Worm (Caenorhabditis elegans) whole organism, L2 larva: ENCODE data around the gene lgc-41.

ENCODE experiments used
- C34F6.9 ChIP-seq: fragments of 150-350 bp; optimal IDR thresholded peaks from 2 replicates; lab custom pipeline; 2014; ENCODE audit warnings: missing biosample characterization, missing genetic modification characterization
- F13H6.1 ChIP-seq: sonication (generic microtip); optimal IDR thresholded peaks from 2 replicates; lab custom pipeline; 2016; ENCODE audit warnings: missing genetic modification characterization, missing compliant biosample characterization
- R02D3.7 ChIP-seq: fragments of 150-350 bp; optimal IDR thresholded peaks from 2 replicates; lab custom pipeline; 2014; ENCODE audit warnings: missing biosample characterization, missing genetic modification characterization
- Y55F3AM.14 ChIP-seq: fragments of 200-800 bp; sonication (Bioruptor generic); optimal IDR thresholded peaks from 2 replicates; lab custom pipeline; 2018; ENCODE audit warnings: mild to moderate bottlenecking, missing genetic modification characterization, missing compliant biosample characterization
- ZK546.5 ChIP-seq: sonication (generic microtip); optimal IDR thresholded peaks from 2 replicates; lab custom pipeline; 2017; ENCODE audit warnings: missing biosample characterization, missing genetic modification characterization
- alr-1 ChIP-seq: fragments of 150-350 bp; optimal IDR thresholded peaks from 2 replicates; lab custom pipeline; 2014; ENCODE audit warnings: missing biosample characterization, missing genetic modification characterization
- aly-2 ChIP-seq: fragments of 150-350 bp; optimal IDR thresholded peaks from 2 replicates; lab custom pipeline; 2014; ENCODE audit warnings: missing biosample characterization, missing genetic modification characterization
- ama-1 ChIP-seq: fragments of 150-350 bp; optimal IDR thresholded peaks from 2 replicates; lab custom pipeline; 2018; ENCODE audit warnings: inconsistent platforms
- blmp-1 ChIP-seq: sonication (generic microtip); optimal IDR thresholded peaks from 2 replicates; lab custom pipeline; 2017; ENCODE audit warnings: missing genetic modification characterization, mild to moderate bottlenecking, missing compliant biosample characterization, antibody characterized with exemption, moderate library complexity; ENCODE audit not compliant: insufficient read depth
- ceh-16 ChIP-seq: fragments of 150-350 bp; optimal IDR thresholded peaks from 2 replicates; lab custom pipeline; 2014; ENCODE audit warnings: missing biosample characterization, missing genetic modification characterization
- ceh-82 ChIP-seq: fragments of 150-350 bp; optimal IDR thresholded peaks from 2 replicates; lab custom pipeline; 2014; ENCODE audit warnings: missing biosample characterization, missing genetic modification characterization
- crh-2 ChIP-seq: sonication (generic microtip); optimal IDR thresholded peaks from 2 replicates; lab custom pipeline; 2017; ENCODE audit warnings: missing biosample characterization, missing genetic modification characterization
- dmd-4 ChIP-seq: sonication (generic microtip); optimal IDR thresholded peaks from 2 replicates; lab custom pipeline; 2017; ENCODE audit warnings: missing biosample characterization, missing genetic modification characterization
- egl-27 ChIP-seq: sonication (generic microtip); optimal IDR thresholded peaks from 3 replicates; lab custom pipeline; 2017; ENCODE audit warnings: missing biosample characterization, missing genetic modification reagents, missing genetic modification characterization
- elt-1 ChIP-seq: fragments of 150-350 bp; optimal IDR thresholded peaks from 2 replicates; lab custom pipeline; 2014; ENCODE audit warnings: missing biosample characterization, missing genetic modification characterization
- elt-3 ChIP-seq: sonication (generic microtip); optimal IDR thresholded peaks from 2 replicates; lab custom pipeline; 2017; ENCODE audit warnings: missing biosample characterization, missing genetic modification characterization
- fos-1 ChIP-seq: fragments of 150-350 bp; optimal IDR thresholded peaks from 2 replicates; lab custom pipeline; 2014; ENCODE audit warnings: missing biosample characterization, missing genetic modification characterization
- gmeb-1 ChIP-seq: fragments of 150-350 bp; optimal IDR thresholded peaks from 2 replicates; lab custom pipeline; 2014; ENCODE audit warnings: missing biosample characterization, missing genetic modification characterization
- lin-11 ChIP-seq: fragments of 150-350 bp; sonication (generic microtip); optimal IDR thresholded peaks from 2 replicates; lab custom pipeline; 2014; ENCODE audit warnings: missing biosample characterization, missing genetic modification characterization, inconsistent platforms, mixed read lengths
- lin-13 ChIP-seq: fragments of 150-350 bp; optimal IDR thresholded peaks from 2 replicates; lab custom pipeline; 2014; ENCODE audit warnings: missing biosample characterization, missing genetic modification reagents, missing genetic modification characterization
- lin-39 ChIP-seq: fragments of 150-350 bp; optimal IDR thresholded peaks from 2 replicates; lab custom pipeline; 2014; ENCODE audit warnings: missing biosample characterization, missing genetic modification reagents, missing genetic modification characterization
- lsy-2 ChIP-seq, 2 experiments: fragments of 150-350 bp in 1 of 2; sonication (generic microtip) in 1 of 2; optimal IDR thresholded peaks; 2 replicates each; lab custom pipeline; 2014 to 2017; ENCODE audit warnings: missing biosample characterization in 2 of 2, missing genetic modification characterization in 2 of 2
- mab-5 ChIP-seq: fragments of 150-350 bp; optimal IDR thresholded peaks from 2 replicates; lab custom pipeline; 2014; ENCODE audit warnings: missing biosample characterization, missing genetic modification characterization
- mbf-1 ChIP-seq: sonication (generic microtip); optimal IDR thresholded peaks from 2 replicates; lab custom pipeline; 2017; ENCODE audit warnings: missing biosample characterization, missing genetic modification characterization
- mdl-1 ChIP-seq, 2 experiments: fragments of 150-350 bp in 1 of 2; sonication (generic microtip) in 1 of 2; optimal IDR thresholded peaks; 2 replicates each; lab custom pipeline; 2017; ENCODE audit warnings: missing biosample characterization in 2 of 2, missing genetic modification characterization in 2 of 2
- nhr-10 ChIP-seq: sonication (generic microtip); optimal IDR thresholded peaks from 2 replicates; lab custom pipeline; 2017; ENCODE audit warnings: missing biosample characterization, missing genetic modification characterization
- nhr-11 ChIP-seq: fragments of 150-350 bp; optimal IDR thresholded peaks from 2 replicates; lab custom pipeline; 2014; ENCODE audit warnings: missing biosample characterization, missing genetic modification characterization
- nhr-12 ChIP-seq: fragments of 150-350 bp; optimal IDR thresholded peaks from 2 replicates; lab custom pipeline; 2014; ENCODE audit warnings: missing biosample characterization, missing genetic modification characterization
- nhr-129 ChIP-seq: fragments of 150-350 bp; optimal IDR thresholded peaks from 2 replicates; lab custom pipeline; 2014; ENCODE audit warnings: missing biosample characterization, missing genetic modification characterization
- nhr-21 ChIP-seq: fragments of 150-350 bp; optimal IDR thresholded peaks from 2 replicates; lab custom pipeline; 2014; ENCODE audit warnings: missing biosample characterization, missing genetic modification characterization
- nhr-23 ChIP-seq: fragments of 150-350 bp; optimal IDR thresholded peaks from 2 replicates; lab custom pipeline; 2014; ENCODE audit warnings: missing biosample characterization, missing genetic modification reagents, missing genetic modification characterization
- nhr-237 ChIP-seq: fragments of 150-350 bp; optimal IDR thresholded peaks from 2 replicates; lab custom pipeline; 2014; ENCODE audit warnings: missing biosample characterization, missing genetic modification characterization
- nhr-25 ChIP-seq: fragments of 150-350 bp; sonication (generic microtip); optimal IDR thresholded peaks from 3 replicates; lab custom pipeline; 2014; ENCODE audit warnings: missing biosample characterization, missing genetic modification characterization
- nhr-6 ChIP-seq: fragments of 150-350 bp; optimal IDR thresholded peaks from 2 replicates; lab custom pipeline; 2014; ENCODE audit warnings: missing biosample characterization, missing genetic modification characterization
- nhr-77 ChIP-seq: fragments of 150-350 bp; optimal IDR thresholded peaks from 2 replicates; lab custom pipeline; 2014; ENCODE audit warnings: missing biosample characterization, missing genetic modification characterization
- peb-1 ChIP-seq: fragments of 150-350 bp; optimal IDR thresholded peaks from 2 replicates; lab custom pipeline; 2014; ENCODE audit warnings: missing biosample characterization, missing genetic modification characterization
- sem-4 ChIP-seq: fragments of 150-350 bp; optimal IDR thresholded peaks from 2 replicates; lab custom pipeline; 2014; ENCODE audit warnings: missing biosample characterization, missing genetic modification reagents, missing genetic modification characterization
- skn-1 ChIP-seq: sonication (generic microtip); optimal IDR thresholded peaks from 2 replicates; lab custom pipeline; 2017; ENCODE audit warnings: missing biosample characterization, missing genetic modification characterization
- sma-3 ChIP-seq: sonication (generic microtip); optimal IDR thresholded peaks from 2 replicates; lab custom pipeline; 2016; ENCODE audit warnings: missing genetic modification reagents, missing genetic modification characterization, missing compliant biosample characterization
- sma-9 ChIP-seq, 2 experiments: fragments of 150-350 bp in 1 of 2; sonication (generic microtip) in 1 of 2; optimal IDR thresholded peaks; 2 replicates each; lab custom pipeline; 2014 to 2016; ENCODE audit warnings: missing genetic modification characterization in 2 of 2, mild to moderate bottlenecking in 1 of 2, missing biosample characterization in 1 of 2, missing compliant biosample characterization in 1 of 2, missing genetic modification reagents in 1 of 2, moderate library complexity in 1 of 2
- snpc-4 ChIP-seq: fragments of 150-350 bp; optimal IDR thresholded peaks from 2 replicates; lab custom pipeline; 2014; ENCODE audit warnings: missing biosample characterization, missing genetic modification characterization
- unc-39 ChIP-seq: fragments of 150-350 bp; optimal IDR thresholded peaks from 2 replicates; lab custom pipeline; 2014; ENCODE audit warnings: missing biosample characterization, missing genetic modification characterization
- unc-55 ChIP-seq: fragments of 150-350 bp; sonication (generic microtip); optimal IDR thresholded peaks from 3 replicates; lab custom pipeline; 2014; ENCODE audit warnings: missing biosample characterization, missing genetic modification reagents, missing genetic modification characterization
- unc-62 ChIP-seq: fragments of 150-350 bp; optimal IDR thresholded peaks from 2 replicates; lab custom pipeline; 2014; ENCODE audit warnings: missing biosample characterization, missing genetic modification reagents, missing genetic modification characterization
- zag-1 ChIP-seq: fragments of 150-350 bp; optimal IDR thresholded peaks from 2 replicates; lab custom pipeline; 2014; ENCODE audit warnings: missing biosample characterization, missing genetic modification characterization
- ztf-1 ChIP-seq: fragments of 200-800 bp; sonication (Bioruptor generic); conservative IDR thresholded peaks from 2 replicates; pipeline ENCODE4 v1.3.6; 2022; ENCODE audit warnings: missing genetic modification characterization, missing compliant biosample characterization
- ztf-11 ChIP-seq: sonication (generic microtip); optimal IDR thresholded peaks from 2 replicates; lab custom pipeline; 2017; ENCODE audit warnings: missing biosample characterization, missing genetic modification characterization
- ztf-4 ChIP-seq: fragments of 150-350 bp; optimal IDR thresholded peaks from 2 replicates; lab custom pipeline; 2014; ENCODE audit warnings: missing biosample characterization, missing genetic modification characterization

Gene lgc-41

DNA sequence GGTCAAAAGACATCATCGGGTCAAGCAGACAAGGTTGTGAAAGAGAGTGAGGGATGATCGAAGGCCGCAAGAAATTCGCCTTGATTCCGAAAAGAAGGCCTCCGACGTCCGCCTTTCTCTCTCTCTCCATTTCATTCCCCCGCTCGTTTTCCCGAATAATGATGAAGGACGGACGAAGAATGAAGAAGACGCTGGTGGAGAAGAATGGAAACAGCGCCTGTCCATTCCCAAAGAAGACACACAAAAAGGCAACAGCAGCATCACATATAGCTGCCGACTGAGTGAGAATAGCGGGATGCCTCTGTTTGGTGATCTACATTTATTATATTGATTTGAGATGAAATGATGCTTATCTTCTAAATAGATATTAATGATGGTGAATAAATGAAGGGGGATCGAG is 24.9 kb upstream of the lgc-41 start:
- TF ChIP-seq nhr-25 (tag; lab: Kevin White, UChicago) (peak; percentile 20), fos-1 (tag; lab: Kevin White, UChicago) (peak; percentile 21), ztf-4 (tag; lab: Kevin White, UChicago) (no peak), nhr-10 (tag; lab: Kevin White, UChicago) (no peak), crh-2 (tag; lab: Kevin White, UChicago) (no peak), nhr-129 (peak; percentile 1), aly-2 (tag; lab: Kevin White, UChicago) (no peak), nhr-11 (tag; lab: Kevin White, UChicago) (no peak)

DNA sequence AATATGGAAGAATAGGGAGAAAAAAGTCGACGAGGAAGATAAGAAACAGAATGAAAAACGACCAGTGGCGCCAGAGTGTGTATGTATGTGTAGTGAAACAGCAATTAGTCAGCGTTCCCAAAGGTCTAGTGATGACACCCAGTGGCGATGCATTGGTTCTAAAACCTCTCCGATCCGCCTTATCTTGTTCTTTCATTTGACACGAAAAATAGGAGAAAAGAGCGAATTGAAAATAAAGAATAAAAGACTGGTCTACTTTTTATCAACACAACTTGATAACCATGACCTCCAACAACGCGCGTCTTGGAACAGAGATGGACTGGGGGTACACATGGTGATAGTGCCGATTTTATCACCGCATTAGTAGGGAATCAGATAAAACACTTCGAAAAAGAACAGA is 23.2 kb upstream of the lgc-41 start:
- TF ChIP-seq skn-1 (tag; lab: Kevin White, UChicago) (no peak), crh-2 (tag; lab: Kevin White, UChicago) (peak; percentile 2), zag-1 (no peak), nhr-10 (tag; lab: Kevin White, UChicago) (no peak), ZK546.5 (tag; lab: Kevin White, UChicago) (no peak), ama-1 (no peak), lsy-2 (tag; optimal IDR thresholded peaks at IDR 0.05; lab: Kevin White, UChicago) (peak in 1 of 2 experiments; percentile 26), ztf-4 (tag; lab: Kevin White, UChicago) (no peak), lin-13 (GFP tag; lab: Kevin White, UChicago) (no peak), nhr-77 (tag; lab: Kevin White, UChicago) (no peak), nhr-6 (tag; lab: Kevin White, UChicago) (no peak), fos-1 (tag; lab: Kevin White, UChicago) (peak; percentile 76), snpc-4 (no peak), nhr-11 (tag; lab: Kevin White, UChicago) (no peak), C34F6.9 (tag; lab: Kevin White, UChicago) (no peak), nhr-23 (tag; lab: Kevin White, UChicago) (no peak), sma-3 (GFP tag; lab: Kevin White, UChicago) (peak; percentile 11), mdl-1 (tag; optimal IDR thresholded peaks at IDR 0.05; lab: Kevin White, UChicago) (no peak), nhr-237 (no peak), blmp-1 (tag; lab: Kevin White, UChicago) (peak; percentile 38), nhr-25 (tag; lab: Kevin White, UChicago) (peak; percentile 19), unc-62 (GFP tag; lab: Kevin White, UChicago) (no peak), ztf-1 (GFP tag; lab: Robert Waterston, UW) (no peak), sma-9 (GFP tag; optimal IDR thresholded peaks at IDR 0.05; lab: Kevin White, UChicago) (peak; percentile 58), sma-9 (tag; optimal IDR thresholded peaks at IDR 0.05; lab: Kevin White, UChicago) (no peak), nhr-12 (tag; lab: Kevin White, UChicago) (no peak), nhr-21 (tag; lab: Kevin White, UChicago) (peak; percentile 68), aly-2 (tag; lab: Kevin White, UChicago) (no peak), dmd-4 (tag; lab: Kevin White, UChicago) (no peak), mab-5 (peak; percentile 47), egl-27 (tag; lab: Kevin White, UChicago) (no peak), Y55F3AM.14 (GFP tag; lab: Kevin White, UChicago) (no peak), alr-1 (tag; lab: Kevin White, UChicago) (no peak), nhr-129 (no peak), unc-39 (tag; lab: Kevin White, UChicago) (no peak), peb-1 (tag; lab: Kevin White, UChicago) (no peak), ztf-11 (tag; lab: Kevin White, UChicago) (no peak), F13H6.1 (tag; lab: Kevin White, UChicago) (no peak), elt-1 (tag; lab: Kevin White, UChicago) (no peak), ceh-82 (no peak), gmeb-1 (peak; percentile 7), ceh-16 (no peak), lin-39 (no peak), lin-11 (tag; lab: Kevin White, UChicago) (no peak), unc-55 (GFP tag; lab: Kevin White, UChicago) (peak; percentile 24), elt-3 (tag; lab: Kevin White, UChicago) (no peak), R02D3.7 (tag; lab: Kevin White, UChicago) (no peak), mbf-1 (tag; lab: Kevin White, UChicago) (no peak), sem-4 (tag; lab: Kevin White, UChicago) (peak; percentile 26)
